Fruit fly (Drosophila melanogaster) whole organism, larva: ENCODE measurements around the gene phtm.

ENCODE experiments used
- noc ChIP-seq: fragments of 200-800 bp; sonication (Bioruptor generic); optimal IDR thresholded peaks from 3 replicates; lab custom pipeline; 2019; ENCODE audit warnings: missing biosample characterization, mild to moderate bottlenecking, missing genetic modification characterization, moderate library complexity

Gene phtm

DNA sequence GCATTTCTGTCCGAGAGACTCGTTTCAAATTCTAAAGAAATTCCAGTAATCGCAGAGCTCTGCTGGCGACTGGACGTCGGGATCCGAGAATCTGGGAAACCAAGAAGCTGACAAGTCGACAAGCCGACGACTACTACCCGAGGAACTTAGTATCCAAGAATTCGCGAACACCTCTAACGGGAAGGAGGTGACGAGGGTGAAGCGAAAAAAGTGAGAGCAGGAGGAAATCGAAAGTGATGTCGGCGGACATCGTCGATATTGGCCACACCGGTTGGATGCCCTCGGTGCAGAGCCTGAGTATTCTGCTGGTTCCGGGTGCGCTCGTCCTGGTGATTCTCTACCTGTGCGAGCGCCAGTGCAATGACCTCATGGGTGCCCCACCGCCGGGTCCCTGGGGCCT, at the start of gene phtm:
Gene phtm (plus strand): TSS at position 41 of the 400 bp plus-strand sequence.
- TF ChIP-seq noc = no peak

DNA sequence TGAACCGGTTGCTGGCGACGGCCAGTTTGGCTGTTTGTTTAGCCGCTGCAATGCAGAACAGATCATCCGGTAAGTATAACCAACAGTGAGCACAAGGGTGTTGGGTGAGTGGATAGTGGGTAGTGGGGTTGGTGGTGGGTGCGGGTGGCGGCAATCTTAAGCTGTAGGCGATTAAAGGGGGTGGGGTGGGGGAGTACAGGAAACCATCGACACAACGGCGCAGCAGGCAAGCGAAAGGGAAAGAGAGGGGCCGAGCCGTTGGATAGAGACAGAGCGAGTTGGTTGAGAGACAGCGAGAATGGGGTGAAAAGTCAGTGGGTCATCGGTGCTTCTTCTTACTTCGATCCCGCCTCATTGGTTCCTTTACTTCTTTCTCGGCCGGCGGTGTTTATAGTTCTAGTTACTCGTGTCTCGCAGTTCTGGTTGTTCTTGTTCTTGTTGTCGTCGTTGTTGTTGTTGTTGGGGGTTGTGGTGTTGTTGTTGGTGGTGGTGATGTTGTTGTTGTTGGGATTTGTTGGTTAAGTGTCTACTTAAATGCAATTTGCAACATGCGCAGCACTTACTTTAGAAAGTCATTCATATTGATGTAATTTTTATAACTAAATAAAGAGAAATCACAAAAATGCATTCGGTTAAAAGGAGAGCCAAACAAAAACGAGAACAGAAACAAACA, 49.2 kb upstream of the phtm start:
- no peak for TF ChIP-seq noc

DNA sequence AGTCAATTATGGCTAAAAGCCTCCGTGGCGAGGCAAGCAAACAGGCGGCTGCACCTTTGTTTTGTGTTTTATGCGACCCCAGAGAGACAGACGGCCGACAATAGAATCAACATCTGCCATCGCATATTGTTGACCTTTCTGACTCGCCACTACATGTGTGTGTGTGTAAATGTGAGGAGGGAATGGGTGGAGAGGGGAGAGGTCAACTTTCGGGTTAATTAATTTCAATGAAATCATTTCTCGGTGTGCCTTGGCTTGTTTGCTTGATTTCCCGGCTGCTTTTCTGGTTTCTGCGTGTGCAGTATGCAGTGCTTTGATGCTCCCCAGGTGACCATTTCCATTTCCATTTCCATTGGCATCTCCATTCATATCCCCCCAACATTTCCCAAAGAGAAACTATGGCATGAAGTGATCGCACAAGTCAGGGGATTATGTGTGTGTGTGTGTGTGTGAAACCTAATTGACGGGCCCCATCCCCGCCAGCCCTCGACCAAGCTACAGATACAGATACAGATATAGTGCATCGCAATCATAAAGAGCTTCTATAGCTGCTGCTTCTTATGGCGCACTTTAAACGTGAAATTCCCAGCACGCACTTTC, 42.4 kb upstream of the phtm start:
- no peak for TF ChIP-seq noc

DNA sequence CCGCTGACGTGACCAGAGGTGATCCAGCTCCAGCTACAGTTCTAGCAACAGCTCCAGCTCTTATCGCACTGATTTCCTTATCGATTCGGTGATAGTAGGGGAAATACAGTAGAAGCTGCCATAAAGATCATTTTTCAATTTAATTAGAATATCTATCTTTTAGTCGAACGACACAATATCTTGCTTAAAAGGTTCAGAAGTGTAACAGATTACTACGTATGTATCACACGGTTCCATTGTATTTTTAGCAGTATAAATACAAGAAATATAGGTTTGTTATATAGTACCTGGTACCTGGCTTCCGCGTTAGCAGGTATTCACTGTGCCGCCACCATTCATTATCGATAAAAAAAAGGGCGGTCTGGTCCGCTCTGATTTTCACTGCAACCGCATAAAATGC, 40.7 kb upstream of the phtm start:
- peak; percentile 92 for TF ChIP-seq noc

DNA sequence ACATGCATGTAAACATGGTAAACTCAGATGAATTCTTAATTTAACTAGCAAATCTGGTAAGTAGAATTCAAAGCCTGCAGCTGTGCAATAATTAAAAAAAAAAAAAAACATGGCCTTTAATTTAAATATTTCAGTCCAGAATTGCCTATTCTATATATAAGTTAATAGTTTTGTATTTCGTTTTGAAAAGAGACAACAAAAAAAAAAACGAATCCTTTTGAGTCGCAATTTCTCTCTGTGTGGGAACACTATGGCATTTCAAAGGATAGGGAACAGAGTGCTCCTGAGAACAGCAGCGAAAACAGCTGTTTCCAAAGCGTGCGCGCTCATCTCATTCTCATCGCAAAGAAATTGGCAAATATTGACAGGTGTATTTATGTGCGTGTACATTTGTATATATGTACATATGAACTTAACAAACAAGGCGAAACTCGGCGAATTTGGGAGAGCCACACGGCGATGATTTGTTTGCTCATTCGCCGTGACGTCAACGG, 39.8 kb upstream of the phtm start:
- TF ChIP-seq noc = peak; percentile 54

DNA sequence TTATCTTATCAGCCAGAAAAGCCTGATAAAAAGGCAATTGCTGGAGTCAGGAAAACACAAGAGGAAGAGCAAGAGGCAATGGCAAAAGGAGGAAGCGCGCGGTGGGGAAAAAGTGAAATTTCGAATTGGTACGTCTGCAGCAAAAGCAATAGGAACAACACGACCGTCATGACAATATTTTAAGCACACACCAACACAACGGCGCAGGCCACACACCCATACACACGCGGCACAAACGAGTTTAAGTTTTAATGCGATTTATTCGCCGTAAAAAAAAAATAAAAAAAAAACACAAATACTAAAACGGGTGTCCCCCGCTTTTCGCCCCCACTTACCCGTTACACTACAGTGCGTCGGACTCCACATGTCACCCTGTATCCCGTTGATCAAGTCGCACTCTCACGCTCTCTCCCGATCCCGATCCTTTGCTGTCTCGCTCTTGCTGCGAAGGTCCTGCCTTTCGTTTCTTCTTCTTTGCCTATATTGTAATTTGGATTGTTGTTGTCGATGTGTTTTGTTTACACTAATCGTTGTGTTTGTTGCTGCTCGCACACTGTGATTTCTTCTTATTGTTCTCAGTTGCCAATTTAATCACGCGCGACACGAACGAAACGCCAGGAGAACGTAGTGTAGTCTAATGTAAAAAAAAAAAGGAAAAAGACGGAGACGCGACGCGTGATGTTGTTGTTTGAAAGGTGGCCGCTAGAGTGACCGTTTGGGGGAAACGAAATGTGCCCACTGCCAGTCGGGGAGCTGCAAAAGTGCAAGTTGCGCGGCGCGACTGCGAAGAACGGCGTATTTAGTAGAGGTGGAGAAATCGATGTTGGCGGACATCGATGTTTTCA, 38.5 kb upstream of the phtm start, which contains the start of gene Rip11:
Gene Rip11 (minus strand): TSS at position 794 of the 845 bp plus-strand sequence.
- no peak for TF ChIP-seq noc

DNA sequence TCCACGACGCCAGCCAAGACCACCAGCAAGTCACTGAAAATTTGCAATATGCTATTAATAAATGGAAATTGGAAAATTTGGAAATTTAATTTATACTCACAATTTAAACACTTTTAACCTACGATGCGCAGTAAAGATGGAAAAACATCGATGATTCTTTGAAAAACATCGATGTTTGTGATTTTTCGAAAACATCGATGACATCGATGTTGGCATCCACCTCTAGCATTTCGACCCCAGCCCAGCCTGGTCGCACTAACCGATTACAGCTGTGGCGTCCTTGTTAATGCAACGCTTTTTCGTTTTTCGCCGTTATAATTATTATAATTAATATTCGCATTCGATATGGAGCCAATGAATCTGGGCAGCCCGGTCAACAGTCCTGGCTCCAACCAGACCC, 37.6 kb upstream of the phtm start, which contains the start of gene Nup35:
Gene Nup35 (plus strand): TSS at position 222 of the 400 bp plus-strand sequence.
- no peak for TF ChIP-seq noc

DNA sequence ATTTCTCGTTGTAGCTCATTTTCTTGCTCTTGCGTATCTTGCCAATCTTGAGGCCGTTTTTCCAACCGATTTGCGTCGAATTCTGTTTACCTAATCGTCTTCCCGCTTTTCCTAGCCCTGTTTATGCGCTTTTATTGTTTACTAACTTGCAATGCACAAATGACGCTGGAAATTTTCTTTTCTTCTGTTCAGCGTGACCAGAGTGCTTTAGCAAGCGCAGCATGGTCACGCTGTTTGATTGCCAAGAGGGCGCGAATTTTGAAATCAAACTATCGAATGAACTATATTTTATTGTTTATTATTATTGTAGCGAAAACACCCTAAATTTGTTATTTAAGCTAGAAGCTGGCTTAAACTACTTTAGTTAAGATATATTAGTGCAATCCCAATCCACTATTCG, 35.3 kb upstream of the phtm start, which contains the start of gene Hou:
Gene Hou (minus strand): TSS at position 193 of the 400 bp plus-strand sequence.
- TF ChIP-seq noc = no peak

DNA sequence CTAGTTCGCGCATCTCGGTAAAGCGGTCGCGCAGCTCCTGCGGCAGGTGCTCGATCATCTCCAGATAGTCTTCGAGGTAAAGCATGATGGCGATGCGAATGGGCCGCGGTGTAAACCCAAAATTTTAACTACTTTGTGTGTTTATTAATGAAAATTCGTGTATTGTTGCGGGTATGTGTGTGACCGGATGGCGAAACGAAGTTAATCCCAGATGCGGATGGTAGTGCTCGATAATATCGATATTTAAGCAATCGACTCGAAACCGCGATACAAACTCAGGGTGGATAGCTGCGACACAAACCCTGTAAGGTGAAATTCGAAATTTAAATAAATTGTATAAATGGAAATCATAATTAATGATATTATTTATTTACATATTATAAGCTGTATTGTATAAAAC, 32.7 kb upstream of the phtm start, which contains the start of gene Ing3:
Gene Ing3 (minus strand): TSS at position 213 of the 400 bp plus-strand sequence.
- no peak for TF ChIP-seq noc

DNA sequence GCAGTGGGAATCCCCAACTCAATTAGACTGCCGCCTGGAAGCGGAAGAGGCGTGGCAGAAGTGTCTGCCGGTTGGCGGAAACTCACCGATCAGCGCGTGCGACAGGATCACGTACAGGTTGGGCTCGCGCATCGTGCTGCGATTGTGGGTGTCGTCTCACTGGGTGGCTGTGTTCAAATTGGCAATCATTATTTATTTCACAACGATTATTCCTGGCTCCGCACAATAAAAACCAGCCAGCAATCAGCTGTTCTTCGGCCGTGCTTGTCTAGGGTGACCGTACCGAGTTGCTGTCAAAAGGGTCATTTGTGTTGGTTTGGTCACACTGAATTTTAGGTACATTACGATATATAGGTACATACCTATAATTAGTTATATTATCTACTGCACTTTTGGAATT, 28.6 kb upstream of the phtm start, which contains the start of gene CG6659:
Gene CG6659 (minus strand): TSS at position 275 of the 400 bp plus-strand sequence.
- no peak for TF ChIP-seq noc

DNA sequence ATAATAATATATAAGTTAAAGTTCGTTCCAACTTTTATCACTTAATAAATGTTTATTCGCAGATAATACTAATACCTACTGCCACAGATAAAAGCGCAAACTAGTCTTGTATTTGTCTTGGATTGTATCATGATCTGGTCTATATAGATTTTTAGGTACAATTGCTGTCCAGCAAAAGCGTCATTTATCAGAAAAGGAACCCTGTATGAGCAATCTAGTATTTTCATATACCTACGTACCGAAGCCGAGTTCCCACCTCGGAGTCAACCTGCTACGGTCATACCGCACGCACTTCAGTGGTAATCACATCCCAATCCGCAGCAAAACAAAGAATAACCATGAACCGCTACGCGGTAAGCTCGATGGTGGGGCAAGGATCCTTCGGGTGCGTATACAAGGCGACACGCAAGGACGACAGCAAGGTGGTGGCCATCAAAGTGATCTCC, 28.0 kb upstream of the phtm start, which contains the start of gene fu:
Gene fu (plus strand): TSS at position 254 of the 446 bp plus-strand sequence.
- peak; percentile 17 for TF ChIP-seq noc

DNA sequence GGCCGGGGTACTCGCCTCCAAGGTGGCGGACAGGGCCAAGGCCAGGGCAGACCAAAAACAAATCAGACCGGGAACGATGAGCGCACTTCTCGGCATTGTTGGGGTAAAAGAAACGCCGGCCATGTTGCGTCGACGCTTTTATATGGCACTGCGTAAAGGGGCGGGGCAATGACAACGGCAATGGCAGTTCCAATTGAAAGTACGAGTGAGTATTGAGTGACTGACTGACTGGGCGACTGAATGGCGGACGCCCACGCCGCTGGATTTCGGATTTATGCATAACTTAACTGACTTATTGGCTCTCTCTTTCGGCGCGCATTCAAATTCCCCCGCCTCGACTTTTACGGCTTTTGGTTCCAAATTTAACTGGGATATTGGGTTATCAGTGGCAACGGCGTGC, 23.5 kb upstream of the phtm start, which contains the start of gene CG6696:
Gene CG6696 (minus strand): TSS at position 101 of the 400 bp plus-strand sequence.
- TF ChIP-seq noc = no peak

DNA sequence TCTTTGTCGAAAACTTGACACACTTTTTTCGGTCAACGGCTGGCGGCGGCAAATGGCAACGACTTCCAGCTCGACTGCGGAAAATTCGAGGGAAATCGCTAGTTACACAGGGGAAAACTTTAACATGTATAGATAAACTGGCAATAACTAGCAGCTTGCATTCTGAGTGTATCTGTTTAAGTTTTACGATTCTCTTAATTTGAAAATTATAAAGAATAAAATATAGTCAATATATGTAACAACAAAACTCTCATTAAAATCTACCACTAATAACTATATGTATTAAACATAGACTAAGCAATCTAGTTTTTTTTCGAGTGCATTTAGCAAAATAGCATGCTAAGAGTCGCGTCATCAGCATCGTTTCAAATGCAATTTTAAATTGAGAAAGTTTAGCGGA, 22.2 kb upstream of the phtm start:
- TF ChIP-seq noc = no peak

DNA sequence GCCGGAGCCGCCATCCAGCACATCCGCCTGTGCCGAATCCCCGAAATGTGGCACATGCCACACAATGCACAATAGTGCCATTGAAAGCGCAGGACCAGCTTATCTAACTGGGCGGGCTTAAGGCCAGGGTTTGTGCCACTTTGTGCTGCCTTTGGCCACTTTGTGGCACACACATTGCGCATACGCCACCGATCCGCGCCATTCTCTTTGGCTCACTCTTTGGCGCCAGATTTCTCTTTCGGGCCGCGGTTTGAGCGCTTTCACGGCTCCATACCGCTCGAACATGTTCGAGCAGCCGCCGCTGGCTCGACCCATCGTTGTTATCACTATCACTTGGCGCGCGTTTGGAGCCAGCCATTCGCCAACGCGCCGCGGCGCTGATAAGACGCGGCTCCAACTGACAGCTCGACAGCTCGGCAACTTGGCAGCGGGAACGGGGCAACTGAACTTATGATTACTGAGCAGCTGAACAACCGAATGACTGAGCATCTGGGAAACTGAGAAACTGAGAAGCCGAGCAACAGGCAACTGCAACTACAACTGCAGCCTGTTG, 19.8 kb upstream of the phtm start:
- no peak for TF ChIP-seq noc

DNA sequence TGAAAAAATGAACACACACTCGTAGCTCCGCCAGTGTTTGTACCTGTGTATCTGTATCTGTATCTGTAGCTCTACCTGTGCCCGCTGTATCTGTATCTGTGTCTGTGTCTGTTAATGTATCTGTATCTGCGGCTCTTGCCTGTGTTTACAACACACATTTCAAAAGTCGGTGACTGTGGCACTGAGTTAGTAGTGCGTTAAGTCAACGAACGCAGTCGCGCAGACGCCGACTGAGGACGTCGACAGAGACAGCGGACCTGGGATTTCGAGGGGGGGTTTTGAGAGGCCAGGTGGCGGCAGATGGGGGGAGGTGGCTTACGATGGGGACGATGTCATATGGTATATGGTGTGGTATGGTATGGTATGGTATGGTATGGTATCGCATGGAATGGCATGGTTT, 17.3 kb upstream of the phtm start:
- no peak for TF ChIP-seq noc

DNA sequence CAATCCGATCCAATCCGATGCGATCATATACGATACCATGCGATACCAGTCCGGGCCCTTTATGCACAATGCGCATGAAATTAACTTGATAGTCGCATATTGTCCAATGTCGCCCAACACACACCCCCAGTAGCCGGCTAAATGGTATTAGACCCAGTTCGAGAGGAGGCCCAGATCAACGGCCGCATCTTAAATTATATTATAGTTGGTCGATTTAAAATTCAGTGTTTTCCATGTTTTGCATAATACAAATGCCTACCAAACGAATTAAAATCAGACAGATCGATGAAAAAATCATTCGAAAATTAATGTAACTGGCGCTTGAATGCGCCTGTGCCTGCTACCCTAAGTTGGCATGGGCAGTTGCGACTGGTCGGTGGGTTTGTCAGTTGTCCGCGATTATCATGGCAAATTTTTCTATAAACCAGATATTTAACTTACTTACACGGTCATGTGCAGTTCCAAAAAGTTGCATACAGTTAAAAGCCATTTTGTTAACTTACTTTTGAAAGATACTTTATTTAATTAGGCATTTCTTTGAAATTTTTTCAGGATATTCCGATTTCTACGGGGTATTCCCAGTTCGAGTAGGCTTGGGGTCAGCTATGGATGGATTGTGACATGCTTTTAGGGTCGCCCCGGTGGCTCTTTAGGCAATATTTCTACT, 15.6 kb upstream of the phtm start:
- no peak for TF ChIP-seq noc
